Comparison of ENCODE assay signal across 1 fruit fly cellular context in genomic region chr3L:5899305-5899704, dm6.
TF ChIP-seq lines count a peak whose summit lies in the region.

CG32409 (plus strand) TSS chr3L:5899528.

TF ChIP-seq in whole organism, embryonic, 481 proteins besides CTCF, POLR2A, EP300 and RAD21 (continued from another document):
- TF ChIP-seq zfh1 (GFP tag; IDR thresholded peaks at IDR 0.05; lab: Robert Waterston, UW) (no peak), zfh2 (GFP tag; optimal IDR thresholded peaks at IDR 0.05; lab: Kevin White, UChicago) (no peak), Gsc (GFP tag; IDR thresholded peaks at IDR 0.05; lab: Robert Waterston, UW) (no peak), tgo (GFP tag; IDR thresholded peaks at IDR 0.05; lab: Robert Waterston, UW) (no peak), gsb-n (tag; optimal IDR thresholded peaks at IDR 0.05; lab: Kevin White, UChicago) (no peak), trh (GFP tag; optimal IDR thresholded peaks at IDR 0.05; lab: Kevin White, UChicago) (no peak), Hmr (GFP tag; optimal IDR thresholded peaks at IDR 0.05; lab: Kevin White, UChicago) (no peak), CG11247 (GFP tag; IDR thresholded peaks at IDR 0.05; lab: Robert Waterston, UW) (no peak), CG15514 (GFP tag; optimal IDR thresholded peaks at IDR 0.05; lab: Kevin White, UChicago) (peak; percentile 62), CG17186 (GFP tag; optimal IDR thresholded peaks at IDR 0.05; lab: Kevin White, UChicago) (no peak), CG1792 (GFP tag; optimal IDR thresholded peaks at IDR 0.05; lab: Kevin White, UChicago) (no peak), wdn (GFP tag; IDR thresholded peaks at IDR 0.05; lab: Robert Waterston, UW) (no peak), pzg (GFP tag; optimal IDR thresholded peaks at IDR 0.05; lab: Kevin White, UChicago) (peak; percentile 94), CG11696 (GFP tag; IDR thresholded peaks at IDR 0.05; lab: Robert Waterston, UW) (no peak), Spps (tag; optimal IDR thresholded peaks at IDR 0.05; lab: Kevin White, UChicago) (no peak), Myb (GFP tag; optimal IDR thresholded peaks at IDR 0.05; lab: Kevin White, UChicago) (peak; percentile 76), Ssrp (tag; optimal IDR thresholded peaks at IDR 0.05; lab: Kevin White, UChicago) (no peak), CG17328 (GFP tag; IDR thresholded peaks at IDR 0.05; lab: Robert Waterston, UW) (no peak), tna (GFP tag; IDR thresholded peaks at IDR 0.05; lab: Robert Waterston, UW; ENCODE audit: partially characterized antibody) (no peak), Dp (GFP tag; optimal IDR thresholded peaks at IDR 0.05; lab: Kevin White, UChicago) (peak; percentile 96), ara (GFP tag; IDR thresholded peaks at IDR 0.05; lab: Robert Waterston, UW) (no peak), NC2β (GFP tag; optimal IDR thresholded peaks at IDR 0.05; lab: Kevin White, UChicago) (no peak), CG4820 (GFP tag; optimal IDR thresholded peaks at IDR 0.05; lab: Kevin White, UChicago) (no peak), chinmo (GFP tag; IDR thresholded peaks at IDR 0.05; lab: Robert Waterston, UW; ENCODE audit: partially characterized antibody) (0 out of 4 replicates have a peak, but pooled peaks have one; percentile 36), C15 (GFP tag; IDR thresholded peaks at IDR 0.05; lab: Robert Waterston, UW) (no peak), phol (tag; optimal IDR thresholded peaks at IDR 0.05; lab: Kevin White, UChicago) (peak; percentile 75), dm (GFP tag; optimal IDR thresholded peaks at IDR 0.05; lab: Kevin White, UChicago) (peak; percentile 99), Rfx (GFP tag; IDR thresholded peaks at IDR 0.05; lab: Robert Waterston, UW) (no peak), CG8765 (GFP tag; IDR thresholded peaks at IDR 0.05; lab: Robert Waterston, UW) (no peak), CG3065 (GFP tag; optimal IDR thresholded peaks at IDR 0.05; lab: Kevin White, UChicago) (no peak), dmrt11E (tag; optimal IDR thresholded peaks at IDR 0.05; lab: Kevin White, UChicago) (no peak), Atf3 (GFP tag; optimal IDR thresholded peaks at IDR 0.05; lab: Kevin White, UChicago) (no peak), CG3838 (GFP tag; optimal IDR thresholded peaks at IDR 0.05; lab: Kevin White, UChicago) (no peak), ewg (GFP tag; optimal IDR thresholded peaks at IDR 0.05; lab: Kevin White, UChicago) (no peak), CG6254 (GFP tag; optimal IDR thresholded peaks at IDR 0.05; lab: Kevin White, UChicago) (no peak), CG8290 (GFP tag; optimal IDR thresholded peaks at IDR 0.05; lab: Kevin White, UChicago) (no peak), CG8290 (tag; optimal IDR thresholded peaks at IDR 0.05; lab: Kevin White, UChicago) (no peak), CG7745 (tag; optimal IDR thresholded peaks at IDR 0.05; lab: Kevin White, UChicago) (no peak), E2f2 (GFP tag; IDR thresholded peaks at IDR 0.05; lab: Robert Waterston, UW) (peak; percentile 99), btn (GFP tag; optimal IDR thresholded peaks at IDR 0.05; lab: Kevin White, UChicago) (no peak), CG17802 (tag; optimal IDR thresholded peaks at IDR 0.05; lab: Kevin White, UChicago) (no peak), Pdp1 (GFP tag; optimal IDR thresholded peaks at IDR 0.05; lab: Kevin White, UChicago) (no peak), cato (GFP tag; optimal IDR thresholded peaks at IDR 0.05; lab: Kevin White, UChicago; ENCODE audit: borderline replicate concordance) (no peak), H2.0 (GFP tag; IDR thresholded peaks at IDR 0.05; lab: Robert Waterston, UW) (no peak), CG1529 (GFP tag; optimal IDR thresholded peaks at IDR 0.05; lab: Kevin White, UChicago) (no peak), gt (GFP tag; IDR thresholded peaks at IDR 0.05; lab: Robert Waterston, UW) (no peak), Dip2 (GFP tag; IDR thresholded peaks at IDR 0.05; lab: Robert Waterston, UW) (no peak), Ada2b (GFP tag; IDR thresholded peaks at IDR 0.05; lab: Robert Waterston, UW) (no peak), Doc2 (GFP tag; IDR thresholded peaks at IDR 0.05; lab: Robert Waterston, UW) (no peak), Sry-δ (GFP tag; optimal IDR thresholded peaks at IDR 0.05; lab: Kevin White, UChicago) (peak; percentile 74), Med (GFP tag; lab: Kevin White, UChicago) (peak; percentile 83), ab (GFP tag; optimal IDR thresholded peaks at IDR 0.05; lab: Kevin White, UChicago) (no peak), HLH4C (GFP tag; IDR thresholded peaks at IDR 0.05; lab: Robert Waterston, UW; ENCODE audit: partially characterized antibody) (no peak), lola (GFP tag; optimal IDR thresholded peaks at IDR 0.05; lab: Kevin White, UChicago) (no peak), CG7839 (tag; optimal IDR thresholded peaks at IDR 0.05; lab: Kevin White, UChicago) (no peak), pros (GFP tag; optimal IDR thresholded peaks at IDR 0.05; lab: Kevin White, UChicago) (no peak), CG43689 (GFP tag; IDR thresholded peaks at IDR 0.05; lab: Robert Waterston, UW) (no peak), CG16813 (GFP tag; IDR thresholded peaks at IDR 0.05; lab: Robert Waterston, UW; ENCODE audit: partially characterized antibody) (no peak), vvl (GFP tag; IDR thresholded peaks at IDR 0.05; lab: Robert Waterston, UW) (0 out of 2 replicates have a peak, but pooled peaks have one; percentile 11), gem (tag; optimal IDR thresholded peaks at IDR 0.05; lab: Kevin White, UChicago) (no peak), Tbp (GFP tag; optimal IDR thresholded peaks at IDR 0.05; lab: Kevin White, UChicago) (no peak), hb (GFP tag; IDR thresholded peaks at IDR 0.05; lab: Robert Waterston, UW; ENCODE audit: partially characterized antibody) (no peak), BEAF-32 (GFP tag; optimal IDR thresholded peaks at IDR 0.05; lab: Kevin White, UChicago) (peak; percentile 52), Six4 (GFP tag; optimal IDR thresholded peaks at IDR 0.05; lab: Kevin White, UChicago) (no peak), Scr (GFP tag; IDR thresholded peaks at IDR 0.05; lab: Robert Waterston, UW; ENCODE audit: partially characterized antibody) (0 out of 2 replicates have a peak, but pooled peaks have one; percentile 17), CG4730 (GFP tag; IDR thresholded peaks at IDR 0.05; lab: Robert Waterston, UW) (no peak)
